Fruit fly (Drosophila melanogaster) whole organism, prepupa: ENCODE measurements around the gene ND-51.

Experiments used
- Blimp-1 ChIP-seq: fragments of 200-800 bp; sonication (Bioruptor generic); optimal IDR thresholded peaks from 3 replicates; lab custom pipeline; 2017; ENCODE audit warnings: missing biosample characterization, missing genetic modification characterization, mild to moderate bottlenecking, moderate library complexity, missing genetic modification reagents
- CG15336 ChIP-seq: fragments of 200-800 bp; sonication (Bioruptor generic); IDR thresholded peaks from 2 replicates; pipeline ENCODE4 v1.3.6; 2022; ENCODE audit warnings: missing biosample characterization, missing genetic modification characterization
- CG31627 ChIP-seq: fragments of 200-800 bp; sonication (Bioruptor generic); optimal IDR thresholded peaks from 3 replicates; lab custom pipeline; 2016; ENCODE audit warnings: missing biosample characterization, missing genetic modification characterization
- CG32006 ChIP-seq: fragments of 200-800 bp; sonication (Bioruptor generic); optimal IDR thresholded peaks from 3 replicates; lab custom pipeline; 2017; ENCODE audit warnings: missing biosample characterization, mild to moderate bottlenecking, missing genetic modification characterization
- CG34406 ChIP-seq: fragments of 200-800 bp; sonication (Bioruptor generic); optimal IDR thresholded peaks from 3 replicates; lab custom pipeline; 2016; ENCODE audit warnings: missing biosample characterization, missing genetic modification characterization
- CG6276 ChIP-seq: fragments of 200-800 bp; sonication (Bioruptor generic); optimal IDR thresholded peaks from 2 replicates; lab custom pipeline; 2017; ENCODE audit warnings: missing biosample characterization, mild to moderate bottlenecking, missing genetic modification characterization
- Ets21C ChIP-seq: fragments of 200-800 bp; sonication (Bioruptor generic); optimal IDR thresholded peaks from 3 replicates; lab custom pipeline; 2016; ENCODE audit warnings: missing biosample characterization, missing genetic modification characterization
- Hr4 ChIP-seq: fragments of 200-800 bp; sonication (Bioruptor generic); optimal IDR thresholded peaks from 3 replicates; lab custom pipeline; 2016; ENCODE audit warnings: missing biosample characterization, missing genetic modification characterization
- OdsH ChIP-seq: fragments of 200-800 bp; sonication (Bioruptor generic); optimal IDR thresholded peaks from 3 replicates; lab custom pipeline; 2016; ENCODE audit warnings: missing biosample characterization, missing genetic modification characterization
- cyc ChIP-seq: fragments of 200-800 bp; sonication (Bioruptor generic); optimal IDR thresholded peaks from 3 replicates; lab custom pipeline; 2016; ENCODE audit warnings: missing biosample characterization, missing genetic modification characterization
- salr ChIP-seq, 2 experiments: fragments of 200-800 bp; sonication (Bioruptor generic); optimal IDR thresholded peaks; 3 replicates each; lab custom pipeline; 2016 to 2018; ENCODE audit warnings: missing biosample characterization in 2 of 2, missing genetic modification characterization in 2 of 2, mild to moderate bottlenecking in 1 of 2
- ss ChIP-seq, 2 experiments: fragments of 200-800 bp; sonication (Bioruptor generic); optimal IDR thresholded peaks; 2 replicates in 1 of 2; 3 replicates in 1 of 2; lab custom pipeline; 2017 to 2018; ENCODE audit warnings: mild to moderate bottlenecking in 2 of 2, missing biosample characterization in 2 of 2, missing genetic modification characterization in 2 of 2, moderate library complexity in 1 of 2
- topi ChIP-seq: fragments of 200-800 bp; sonication (Bioruptor generic); optimal IDR thresholded peaks from 3 replicates; lab custom pipeline; 2016; ENCODE audit warnings: missing biosample characterization, missing genetic modification characterization
- vri ChIP-seq: fragments of 200-800 bp; sonication (Bioruptor generic); optimal IDR thresholded peaks from 3 replicates; lab custom pipeline; 2016; ENCODE audit warnings: missing biosample characterization, mild to moderate bottlenecking, missing genetic modification characterization

DNA sequence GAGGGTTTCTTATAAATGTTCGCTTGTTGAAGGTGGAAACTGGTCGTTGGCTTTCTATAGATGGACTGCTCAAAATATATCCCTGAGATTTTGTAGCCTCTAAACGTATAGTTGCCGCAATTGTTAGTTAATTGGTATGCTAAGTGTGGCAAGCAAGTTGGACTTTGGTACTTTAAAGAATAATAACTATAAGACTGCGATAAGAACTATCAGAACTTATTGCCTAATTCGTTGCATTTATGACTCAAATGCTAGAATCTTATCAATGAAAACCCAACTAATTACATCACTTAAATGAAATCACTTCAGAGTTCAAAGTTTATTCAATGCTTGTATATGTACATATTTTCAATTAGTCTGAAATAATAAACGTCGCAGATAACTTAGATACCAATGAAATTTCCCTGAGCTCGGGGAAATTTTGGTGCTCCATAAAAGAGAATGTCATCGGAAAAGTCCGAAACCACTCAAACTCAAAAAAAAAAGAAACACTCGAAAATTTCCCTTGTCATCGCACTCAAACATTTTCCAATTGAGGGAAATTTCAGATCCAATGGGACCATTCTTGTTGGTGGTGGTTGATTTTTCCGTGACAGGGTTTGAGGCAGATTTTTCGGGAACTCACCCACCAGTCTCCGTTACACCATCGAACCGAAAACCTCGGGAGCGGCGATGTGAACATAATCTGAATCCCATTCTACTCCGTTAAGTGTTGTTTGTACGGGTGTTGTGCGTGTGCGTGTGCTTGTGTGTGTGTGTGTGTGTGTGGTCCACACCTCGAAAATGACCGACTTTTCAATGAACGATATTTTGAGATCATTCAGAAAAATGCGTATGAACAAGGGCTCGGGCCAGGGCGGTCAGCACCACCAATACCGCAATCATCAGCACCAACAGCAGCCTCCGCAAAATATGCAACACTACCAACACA is 28.5 kb upstream of the ND-51 start, which contains the start of gene CG45075:
- TF ChIP-seq topi (GFP tag; lab: Kevin White, UChicago) (no peak), CG31627 (no peak), OdsH (GFP tag; lab: Kevin White, UChicago) (no peak), salr (GFP tag; optimal IDR thresholded peaks at IDR 0.05; lab: Kevin White, UChicago) (no peak), CG32006 (GFP tag; lab: Kevin White, UChicago) (no peak), ss (GFP tag; optimal IDR thresholded peaks at IDR 0.05; lab: Kevin White, UChicago) (no peak), vri (no peak), CG6276 (no peak), cyc (GFP tag; lab: Kevin White, UChicago) (no peak), Ets21C (no peak), CG15336 (no peak), Hr4 (GFP tag; lab: Kevin White, UChicago) (no peak), Blimp-1 (GFP tag; lab: Kevin White, UChicago) (no peak), CG34406 (no peak)
